Fruit fly (Drosophila melanogaster): ENCODE measurements around the gene CG13308.

- no peak for TF ChIP-seq HLH106 (tag; optimal IDR thresholded peaks at IDR 0.05)
- TF ChIP-seq Dfd (GFP tag; optimal IDR thresholded peaks at IDR 0.05) = no peak
- no peak for TF ChIP-seq pan (optimal IDR thresholded peaks at IDR 0.05)
- no peak for TF ChIP-seq h (GFP tag; optimal IDR thresholded peaks at IDR 0.05)
- TF ChIP-seq psq (GFP tag; optimal IDR thresholded peaks at IDR 0.05) = no peak
- no peak for TF ChIP-seq dmrt93B (GFP tag; optimal IDR thresholded peaks at IDR 0.05)
- TF ChIP-seq Hr78 (GFP tag; optimal IDR thresholded peaks at IDR 0.05) = no peak
- no peak for TF ChIP-seq foxo (GFP tag; optimal IDR thresholded peaks at IDR 0.05)
- TF ChIP-seq lola (GFP tag; optimal IDR thresholded peaks at IDR 0.05) = no peak
Observed at dm6 chr3L:8783299-8783698, 25.0 kb upstream of the CG13308 start.

Data from whole organism, wandering third instar larva.